Fruit fly (Drosophila melanogaster): ENCODE measurements around the gene CG43731.

The CG43731 gene

dm6 chr2L:19142176-19142870 lies 40.5 kb downstream of the CG43731 start (continued):
- TF ChIP-seq fd85E (GFP tag; optimal IDR thresholded peaks at IDR 0.05) (no peak), Sox15 (GFP tag; optimal IDR thresholded peaks at IDR 0.05) (no peak), Hr38 (GFP tag; optimal IDR thresholded peaks at IDR 0.05) (no peak), CG8119 (GFP tag; IDR thresholded peaks at IDR 0.05) (peak; percentile 57; the same call in 2 of the 3 replicates), Smox (GFP tag; optimal IDR thresholded peaks at IDR 0.05) (peak; percentile 72), OdsH (GFP tag; optimal IDR thresholded peaks at IDR 0.05) (peak; percentile 61), CG6854 (GFP tag; optimal IDR thresholded peaks at IDR 0.05) (no peak), CG8632 (GFP tag; optimal IDR thresholded peaks at IDR 0.05) (peak; percentile 53), Sox102F (GFP tag; optimal IDR thresholded peaks at IDR 0.05) (peak; percentile 74), dac (GFP tag; optimal IDR thresholded peaks at IDR 0.05) (no peak), eg (GFP tag; IDR thresholded peaks at IDR 0.05) (0 out of 3 replicates have a peak, but pooled peaks have one; percentile 9), Ets96B (tag; optimal IDR thresholded peaks at IDR 0.05) (peak; percentile 73), Met (GFP tag; optimal IDR thresholded peaks at IDR 0.05) (peak; percentile 83), CG11902 (GFP tag; optimal IDR thresholded peaks at IDR 0.05) (no peak), Eip75B (GFP tag; optimal IDR thresholded peaks at IDR 0.05) (peak; percentile 59), CG1621 (tag; optimal IDR thresholded peaks at IDR 0.05) (peak; percentile 46), Lpt (GFP tag; optimal IDR thresholded peaks at IDR 0.05) (no peak), net (GFP tag; optimal IDR thresholded peaks at IDR 0.05) (peak; percentile 60), CG31627 (GFP tag; optimal IDR thresholded peaks at IDR 0.05) (peak; percentile 65), Blimp-1 (GFP tag; optimal IDR thresholded peaks at IDR 0.05) (no peak)

DNA sequence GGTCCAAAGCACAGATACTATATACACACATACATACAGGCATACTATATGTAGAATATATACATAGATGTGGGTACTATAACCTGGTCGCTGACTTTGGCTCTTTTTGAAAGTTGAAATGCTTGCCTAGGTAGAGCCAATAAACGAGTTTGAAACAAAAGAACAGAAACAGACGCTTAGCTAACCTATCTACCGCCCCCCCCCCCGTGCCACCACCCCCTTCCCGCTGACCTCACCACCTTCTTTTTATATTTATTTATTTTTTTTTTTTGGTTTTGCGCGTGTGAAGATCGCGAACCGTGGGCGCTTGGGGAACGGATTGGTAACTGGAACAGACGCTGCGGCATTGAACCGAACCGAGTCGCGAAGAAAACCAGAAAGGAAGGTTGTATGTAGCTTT lies 42.3 kb downstream of the CG43731 start:
- TF ChIP-seq achi (GFP tag; optimal IDR thresholded peaks at IDR 0.05), result no peak
- TF ChIP-seq Gug (GFP tag; IDR thresholded peaks at IDR 0.05), result no peak
- TF ChIP-seq CG3032 (tag; optimal IDR thresholded peaks at IDR 0.05), result peak; percentile 36
- peak; percentile 69 for TF ChIP-seq CG6808 (GFP tag; optimal IDR thresholded peaks at IDR 0.05)
- no peak for TF ChIP-seq CG15336 (GFP tag; IDR thresholded peaks at IDR 0.05)
- TF ChIP-seq CG1621 (tag; optimal IDR thresholded peaks at IDR 0.05), result no peak
- TF ChIP-seq vri (GFP tag; optimal IDR thresholded peaks at IDR 0.05), result no peak
- peak; percentile 30 for TF ChIP-seq dsx (GFP tag; optimal IDR thresholded peaks at IDR 0.05; ENCODE audit: poor library complexity, severe bottlenecking)
- no peak for TF ChIP-seq CG34406 (GFP tag; optimal IDR thresholded peaks at IDR 0.05)
- no peak for TF ChIP-seq esn (GFP tag; optimal IDR thresholded peaks at IDR 0.05)
- TF ChIP-seq CG31627 (GFP tag; optimal IDR thresholded peaks at IDR 0.05), result no peak
- TF ChIP-seq CG6163 (GFP tag; IDR thresholded peaks at IDR 0.05), result peak; percentile 74
- no peak for TF ChIP-seq CG16779 (tag; optimal IDR thresholded peaks at IDR 0.05)
- TF ChIP-seq CG8632 (GFP tag; optimal IDR thresholded peaks at IDR 0.05), result no peak
- TF ChIP-seq Sox102F (GFP tag; optimal IDR thresholded peaks at IDR 0.05), result no peak
- no peak for TF ChIP-seq dac (GFP tag; optimal IDR thresholded peaks at IDR 0.05)
- no peak for TF ChIP-seq cyc (GFP tag; optimal IDR thresholded peaks at IDR 0.05)
- TF ChIP-seq acj6 (GFP tag; optimal IDR thresholded peaks at IDR 0.05), result no peak
- TF ChIP-seq spab (GFP tag; optimal IDR thresholded peaks at IDR 0.05), result peak; percentile 52
- no peak for TF ChIP-seq CG32006 (GFP tag; optimal IDR thresholded peaks at IDR 0.05)
- no peak for TF ChIP-seq Hr4 (GFP tag; optimal IDR thresholded peaks at IDR 0.05)
- no peak for TF ChIP-seq Eip75B (GFP tag; optimal IDR thresholded peaks at IDR 0.05)
- no peak for TF ChIP-seq CG8119 (GFP tag; IDR thresholded peaks at IDR 0.05)
- TF ChIP-seq net (GFP tag; optimal IDR thresholded peaks at IDR 0.05), result no peak
- no peak for TF ChIP-seq Smox (GFP tag; optimal IDR thresholded peaks at IDR 0.05)
- TF ChIP-seq CG11902 (GFP tag; optimal IDR thresholded peaks at IDR 0.05), result no peak
- TF ChIP-seq eg (GFP tag; IDR thresholded peaks at IDR 0.05), result peak; percentile 57; the same call in 2 of the 3 replicates
- TF ChIP-seq Met (GFP tag; optimal IDR thresholded peaks at IDR 0.05), result no peak
- no peak for TF ChIP-seq CG7368 (GFP tag; optimal IDR thresholded peaks at IDR 0.05)
- TF ChIP-seq CG6276 (GFP tag; optimal IDR thresholded peaks at IDR 0.05), result no peak
- TF ChIP-seq Blimp-1 (GFP tag; optimal IDR thresholded peaks at IDR 0.05), result no peak
- TF ChIP-seq CG9139 (GFP tag; optimal IDR thresholded peaks at IDR 0.05), result peak; percentile 67
- TF ChIP-seq fkh (GFP tag; optimal IDR thresholded peaks at IDR 0.05), result no peak
- TF ChIP-seq Eip93F (GFP tag; optimal IDR thresholded peaks at IDR 0.05), result no peak
- no peak for TF ChIP-seq fd59A (GFP tag; optimal IDR thresholded peaks at IDR 0.05)
- TF ChIP-seq Lpt (GFP tag; optimal IDR thresholded peaks at IDR 0.05), result peak; percentile 29
- TF ChIP-seq ss (GFP tag; optimal IDR thresholded peaks at IDR 0.05), result peak; percentile 66 to 82
- no peak for TF ChIP-seq CG6792 (GFP tag; optimal IDR thresholded peaks at IDR 0.05)
- TF ChIP-seq CG10669 (GFP tag; optimal IDR thresholded peaks at IDR 0.05), result no peak
